Fruit fly (Drosophila melanogaster): ENCODE results near the gene stops.

DNA sequence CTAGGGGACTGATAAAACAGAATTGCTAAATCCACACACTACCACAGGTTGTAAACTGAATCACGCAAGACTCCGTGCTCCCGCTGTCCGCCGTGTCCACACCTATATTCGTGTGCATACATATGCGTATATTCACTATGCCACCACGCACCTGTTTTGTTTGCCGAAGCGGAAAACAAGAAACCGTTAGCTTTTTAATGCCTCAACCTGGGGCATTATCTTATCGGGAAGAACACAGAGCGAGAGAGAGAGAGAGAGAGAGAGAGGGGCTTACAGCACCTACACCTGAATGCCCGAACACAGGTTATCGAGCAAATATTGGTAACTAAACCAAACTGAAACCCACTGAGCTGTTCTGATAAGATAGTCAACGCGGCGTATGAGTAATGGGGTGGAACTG is 25.7 kb upstream of the stops start:
- no peak for TF ChIP-seq CG15710 (tag; optimal IDR thresholded peaks at IDR 0.05)
- TF ChIP-seq CG10348 (GFP tag; IDR thresholded peaks at IDR 0.05) = no peak
- no peak for TF ChIP-seq Snoo (tag; optimal IDR thresholded peaks at IDR 0.05)
- no peak for TF ChIP-seq Pif1A (GFP tag; optimal IDR thresholded peaks at IDR 0.05)
- no peak for TF ChIP-seq Pif1B (GFP tag; optimal IDR thresholded peaks at IDR 0.05)
- TF ChIP-seq CG8301 (tag; optimal IDR thresholded peaks at IDR 0.05) = no peak
- TF ChIP-seq CG9948 (tag; optimal IDR thresholded peaks at IDR 0.05) = no peak
- TF ChIP-seq Ets98B (GFP tag; IDR thresholded peaks at IDR 0.05) = no peak
- no peak for TF ChIP-seq D1 (tag; optimal IDR thresholded peaks at IDR 0.05)
- no peak for TF ChIP-seq CG12605 (GFP tag; IDR thresholded peaks at IDR 0.05)
- TF ChIP-seq CG34367 (tag; optimal IDR thresholded peaks at IDR 0.05) = no peak
- TF ChIP-seq fd96Ca (GFP tag; IDR thresholded peaks at IDR 0.05) = no peak
- no peak for TF ChIP-seq CG32121 (GFP tag; IDR thresholded peaks at IDR 0.05)
- TF ChIP-seq EcR (GFP tag; optimal IDR thresholded peaks at IDR 0.05) = no peak

All from whole organism, pupa.